Worm (Caenorhabditis elegans) whole organism, L2 larva: ENCODE measurements around the gene snx-17.

ENCODE experiments used
- C34F6.9 ChIP-seq: fragments of 150-350 bp; optimal IDR thresholded peaks from 2 replicates; lab custom pipeline; 2014; ENCODE audit warnings: missing biosample characterization, missing genetic modification characterization
- F13H6.1 ChIP-seq: sonication (generic microtip); optimal IDR thresholded peaks from 2 replicates; lab custom pipeline; 2016; ENCODE audit warnings: missing genetic modification characterization, missing compliant biosample characterization
- R02D3.7 ChIP-seq: fragments of 150-350 bp; optimal IDR thresholded peaks from 2 replicates; lab custom pipeline; 2014; ENCODE audit warnings: missing biosample characterization, missing genetic modification characterization
- Y55F3AM.14 ChIP-seq: fragments of 200-800 bp; sonication (Bioruptor generic); optimal IDR thresholded peaks from 2 replicates; lab custom pipeline; 2018; ENCODE audit warnings: mild to moderate bottlenecking, missing genetic modification characterization, missing compliant biosample characterization
- ZK546.5 ChIP-seq: sonication (generic microtip); optimal IDR thresholded peaks from 2 replicates; lab custom pipeline; 2017; ENCODE audit warnings: missing biosample characterization, missing genetic modification characterization
- alr-1 ChIP-seq: fragments of 150-350 bp; optimal IDR thresholded peaks from 2 replicates; lab custom pipeline; 2014; ENCODE audit warnings: missing biosample characterization, missing genetic modification characterization
- aly-2 ChIP-seq: fragments of 150-350 bp; optimal IDR thresholded peaks from 2 replicates; lab custom pipeline; 2014; ENCODE audit warnings: missing biosample characterization, missing genetic modification characterization
- ama-1 ChIP-seq: fragments of 150-350 bp; optimal IDR thresholded peaks from 2 replicates; lab custom pipeline; 2018; ENCODE audit warnings: inconsistent platforms
- blmp-1 ChIP-seq: sonication (generic microtip); optimal IDR thresholded peaks from 2 replicates; lab custom pipeline; 2017; ENCODE audit warnings: missing genetic modification characterization, mild to moderate bottlenecking, missing compliant biosample characterization, antibody characterized with exemption, moderate library complexity; ENCODE audit not compliant: insufficient read depth
- ceh-16 ChIP-seq: fragments of 150-350 bp; optimal IDR thresholded peaks from 2 replicates; lab custom pipeline; 2014; ENCODE audit warnings: missing biosample characterization, missing genetic modification characterization
- ceh-82 ChIP-seq: fragments of 150-350 bp; optimal IDR thresholded peaks from 2 replicates; lab custom pipeline; 2014; ENCODE audit warnings: missing biosample characterization, missing genetic modification characterization
- crh-2 ChIP-seq: sonication (generic microtip); optimal IDR thresholded peaks from 2 replicates; lab custom pipeline; 2017; ENCODE audit warnings: missing biosample characterization, missing genetic modification characterization
- dmd-4 ChIP-seq: sonication (generic microtip); optimal IDR thresholded peaks from 2 replicates; lab custom pipeline; 2017; ENCODE audit warnings: missing biosample characterization, missing genetic modification characterization
- egl-27 ChIP-seq: sonication (generic microtip); optimal IDR thresholded peaks from 3 replicates; lab custom pipeline; 2017; ENCODE audit warnings: missing biosample characterization, missing genetic modification reagents, missing genetic modification characterization
- elt-1 ChIP-seq: fragments of 150-350 bp; optimal IDR thresholded peaks from 2 replicates; lab custom pipeline; 2014; ENCODE audit warnings: missing biosample characterization, missing genetic modification characterization
- elt-3 ChIP-seq: sonication (generic microtip); optimal IDR thresholded peaks from 2 replicates; lab custom pipeline; 2017; ENCODE audit warnings: missing biosample characterization, missing genetic modification characterization
- fos-1 ChIP-seq: fragments of 150-350 bp; optimal IDR thresholded peaks from 2 replicates; lab custom pipeline; 2014; ENCODE audit warnings: missing biosample characterization, missing genetic modification characterization
- gmeb-1 ChIP-seq: fragments of 150-350 bp; optimal IDR thresholded peaks from 2 replicates; lab custom pipeline; 2014; ENCODE audit warnings: missing biosample characterization, missing genetic modification characterization
- lin-11 ChIP-seq: fragments of 150-350 bp; sonication (generic microtip); optimal IDR thresholded peaks from 2 replicates; lab custom pipeline; 2014; ENCODE audit warnings: missing biosample characterization, missing genetic modification characterization, inconsistent platforms, mixed read lengths
- lin-13 ChIP-seq: fragments of 150-350 bp; optimal IDR thresholded peaks from 2 replicates; lab custom pipeline; 2014; ENCODE audit warnings: missing biosample characterization, missing genetic modification reagents, missing genetic modification characterization
- lin-39 ChIP-seq: fragments of 150-350 bp; optimal IDR thresholded peaks from 2 replicates; lab custom pipeline; 2014; ENCODE audit warnings: missing biosample characterization, missing genetic modification reagents, missing genetic modification characterization
- lsy-2 ChIP-seq, 2 experiments: fragments of 150-350 bp in 1 of 2; sonication (generic microtip) in 1 of 2; optimal IDR thresholded peaks; 2 replicates each; lab custom pipeline; 2014 to 2017; ENCODE audit warnings: missing biosample characterization in 2 of 2, missing genetic modification characterization in 2 of 2
- mab-5 ChIP-seq: fragments of 150-350 bp; optimal IDR thresholded peaks from 2 replicates; lab custom pipeline; 2014; ENCODE audit warnings: missing biosample characterization, missing genetic modification characterization
- mbf-1 ChIP-seq: sonication (generic microtip); optimal IDR thresholded peaks from 2 replicates; lab custom pipeline; 2017; ENCODE audit warnings: missing biosample characterization, missing genetic modification characterization
- mdl-1 ChIP-seq, 2 experiments: fragments of 150-350 bp in 1 of 2; sonication (generic microtip) in 1 of 2; optimal IDR thresholded peaks; 2 replicates each; lab custom pipeline; 2017; ENCODE audit warnings: missing biosample characterization in 2 of 2, missing genetic modification characterization in 2 of 2
- nhr-10 ChIP-seq: sonication (generic microtip); optimal IDR thresholded peaks from 2 replicates; lab custom pipeline; 2017; ENCODE audit warnings: missing biosample characterization, missing genetic modification characterization
- nhr-11 ChIP-seq: fragments of 150-350 bp; optimal IDR thresholded peaks from 2 replicates; lab custom pipeline; 2014; ENCODE audit warnings: missing biosample characterization, missing genetic modification characterization
- nhr-12 ChIP-seq: fragments of 150-350 bp; optimal IDR thresholded peaks from 2 replicates; lab custom pipeline; 2014; ENCODE audit warnings: missing biosample characterization, missing genetic modification characterization
- nhr-129 ChIP-seq: fragments of 150-350 bp; optimal IDR thresholded peaks from 2 replicates; lab custom pipeline; 2014; ENCODE audit warnings: missing biosample characterization, missing genetic modification characterization
- nhr-21 ChIP-seq: fragments of 150-350 bp; optimal IDR thresholded peaks from 2 replicates; lab custom pipeline; 2014; ENCODE audit warnings: missing biosample characterization, missing genetic modification characterization
- nhr-23 ChIP-seq: fragments of 150-350 bp; optimal IDR thresholded peaks from 2 replicates; lab custom pipeline; 2014; ENCODE audit warnings: missing biosample characterization, missing genetic modification reagents, missing genetic modification characterization
- nhr-237 ChIP-seq: fragments of 150-350 bp; optimal IDR thresholded peaks from 2 replicates; lab custom pipeline; 2014; ENCODE audit warnings: missing biosample characterization, missing genetic modification characterization
- nhr-25 ChIP-seq: fragments of 150-350 bp; sonication (generic microtip); optimal IDR thresholded peaks from 3 replicates; lab custom pipeline; 2014; ENCODE audit warnings: missing biosample characterization, missing genetic modification characterization
- nhr-6 ChIP-seq: fragments of 150-350 bp; optimal IDR thresholded peaks from 2 replicates; lab custom pipeline; 2014; ENCODE audit warnings: missing biosample characterization, missing genetic modification characterization
- nhr-77 ChIP-seq: fragments of 150-350 bp; optimal IDR thresholded peaks from 2 replicates; lab custom pipeline; 2014; ENCODE audit warnings: missing biosample characterization, missing genetic modification characterization
- peb-1 ChIP-seq: fragments of 150-350 bp; optimal IDR thresholded peaks from 2 replicates; lab custom pipeline; 2014; ENCODE audit warnings: missing biosample characterization, missing genetic modification characterization
- sem-4 ChIP-seq: fragments of 150-350 bp; optimal IDR thresholded peaks from 2 replicates; lab custom pipeline; 2014; ENCODE audit warnings: missing biosample characterization, missing genetic modification reagents, missing genetic modification characterization
- skn-1 ChIP-seq: sonication (generic microtip); optimal IDR thresholded peaks from 2 replicates; lab custom pipeline; 2017; ENCODE audit warnings: missing biosample characterization, missing genetic modification characterization
- sma-3 ChIP-seq: sonication (generic microtip); optimal IDR thresholded peaks from 2 replicates; lab custom pipeline; 2016; ENCODE audit warnings: missing genetic modification reagents, missing genetic modification characterization, missing compliant biosample characterization
- sma-9 ChIP-seq, 2 experiments: fragments of 150-350 bp in 1 of 2; sonication (generic microtip) in 1 of 2; optimal IDR thresholded peaks; 2 replicates each; lab custom pipeline; 2014 to 2016; ENCODE audit warnings: missing genetic modification characterization in 2 of 2, mild to moderate bottlenecking in 1 of 2, missing biosample characterization in 1 of 2, missing compliant biosample characterization in 1 of 2, missing genetic modification reagents in 1 of 2, moderate library complexity in 1 of 2
- snpc-4 ChIP-seq: fragments of 150-350 bp; optimal IDR thresholded peaks from 2 replicates; lab custom pipeline; 2014; ENCODE audit warnings: missing biosample characterization, missing genetic modification characterization
- unc-39 ChIP-seq: fragments of 150-350 bp; optimal IDR thresholded peaks from 2 replicates; lab custom pipeline; 2014; ENCODE audit warnings: missing biosample characterization, missing genetic modification characterization
- unc-55 ChIP-seq: fragments of 150-350 bp; sonication (generic microtip); optimal IDR thresholded peaks from 3 replicates; lab custom pipeline; 2014; ENCODE audit warnings: missing biosample characterization, missing genetic modification reagents, missing genetic modification characterization
- unc-62 ChIP-seq: fragments of 150-350 bp; optimal IDR thresholded peaks from 2 replicates; lab custom pipeline; 2014; ENCODE audit warnings: missing biosample characterization, missing genetic modification reagents, missing genetic modification characterization
- zag-1 ChIP-seq: fragments of 150-350 bp; optimal IDR thresholded peaks from 2 replicates; lab custom pipeline; 2014; ENCODE audit warnings: missing biosample characterization, missing genetic modification characterization
- ztf-1 ChIP-seq: fragments of 200-800 bp; sonication (Bioruptor generic); conservative IDR thresholded peaks from 2 replicates; pipeline ENCODE4 v1.3.6; 2022; ENCODE audit warnings: missing genetic modification characterization, missing compliant biosample characterization
- ztf-11 ChIP-seq: sonication (generic microtip); optimal IDR thresholded peaks from 2 replicates; lab custom pipeline; 2017; ENCODE audit warnings: missing biosample characterization, missing genetic modification characterization
- ztf-4 ChIP-seq: fragments of 150-350 bp; optimal IDR thresholded peaks from 2 replicates; lab custom pipeline; 2014; ENCODE audit warnings: missing biosample characterization, missing genetic modification characterization

Gene snx-17

DNA sequence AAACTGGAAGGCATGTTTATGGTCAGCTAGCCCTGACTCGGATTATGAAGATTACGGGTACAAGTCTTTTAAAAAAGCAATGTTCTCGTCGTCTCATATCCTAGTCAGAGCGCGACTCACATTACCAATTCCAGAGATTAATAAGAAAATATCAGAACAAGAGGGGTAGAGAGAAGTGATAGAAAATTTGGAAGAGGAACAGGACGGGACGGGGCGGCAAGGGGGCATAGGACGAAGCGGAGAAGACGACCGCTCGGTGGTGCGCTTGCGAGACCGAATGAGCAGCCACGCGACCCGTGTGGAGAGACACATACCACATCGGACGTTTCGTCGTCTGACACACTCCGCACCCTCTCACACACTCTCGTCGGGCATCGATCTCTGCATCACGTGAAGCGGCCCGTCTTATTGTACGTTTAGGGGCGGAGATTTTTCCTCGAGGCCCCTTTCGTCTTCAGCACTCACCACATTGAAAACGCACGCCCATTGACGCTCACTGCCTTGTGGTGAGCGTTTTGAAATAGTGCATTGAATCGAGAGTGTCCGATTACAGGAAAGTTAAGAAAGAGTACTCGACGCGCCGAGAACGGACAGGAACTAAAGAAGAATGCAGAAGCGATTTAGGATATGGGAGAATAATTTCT, 23.0 kb upstream of the snx-17 start:
- peak; percentile 98 for TF ChIP-seq F13H6.1
- peak; percentile 95 for TF ChIP-seq mab-5 (tag; lab: Kevin White, UChicago)
- TF ChIP-seq dmd-4 (tag; lab: Kevin White, UChicago) = no peak
- TF ChIP-seq mdl-1 (tag; optimal IDR thresholded peaks at IDR 0.05; lab: Kevin White, UChicago) = peak; percentile 93 to 99
- TF ChIP-seq peb-1 = no peak
- TF ChIP-seq ztf-11 (tag; lab: Kevin White, UChicago) = no peak
- TF ChIP-seq sma-3 (GFP tag; lab: Kevin White, UChicago) = peak; percentile 92
- peak; percentile 97 for TF ChIP-seq ama-1 (lab: Kevin White, UChicago)
- no peak for TF ChIP-seq R02D3.7
- peak; percentile 76 for TF ChIP-seq lin-39
- no peak for TF ChIP-seq nhr-23 (tag; lab: Kevin White, UChicago)
- peak; percentile 96 for TF ChIP-seq nhr-25 (tag; lab: Kevin White, UChicago)
- TF ChIP-seq C34F6.9 (tag; lab: Kevin White, UChicago) = peak; percentile 97
- TF ChIP-seq nhr-10 (tag; lab: Kevin White, UChicago) = peak; percentile 77
- TF ChIP-seq sma-9 (GFP tag; optimal IDR thresholded peaks at IDR 0.05; lab: Kevin White, UChicago) = peak; percentile 95
- no peak for TF ChIP-seq sma-9 (tag; optimal IDR thresholded peaks at IDR 0.05; lab: Kevin White, UChicago)
- TF ChIP-seq elt-3 (tag; lab: Kevin White, UChicago) = no peak
- TF ChIP-seq gmeb-1 (tag; lab: Kevin White, UChicago) = peak; percentile 81
- peak; percentile 77 for TF ChIP-seq unc-62
- TF ChIP-seq mbf-1 (tag; lab: Kevin White, UChicago) = no peak
- TF ChIP-seq nhr-237 (tag; lab: Kevin White, UChicago) = no peak
- TF ChIP-seq nhr-12 (tag; lab: Kevin White, UChicago) = no peak
- peak; percentile 86 for TF ChIP-seq lin-11 (tag; lab: Kevin White, UChicago)
- peak; percentile 2 for TF ChIP-seq nhr-77 (tag; lab: Kevin White, UChicago)
- peak; percentile 84 for TF ChIP-seq ceh-16 (tag; lab: Kevin White, UChicago)
- peak; percentile 66 for TF ChIP-seq snpc-4
- TF ChIP-seq fos-1 = peak; percentile 95
- TF ChIP-seq nhr-6 (tag; lab: Kevin White, UChicago) = peak; percentile 90
- TF ChIP-seq unc-55 = peak; percentile 92
- peak; percentile 12 for TF ChIP-seq elt-1 (tag; lab: Kevin White, UChicago)
- peak; percentile 79 for TF ChIP-seq Y55F3AM.14
- TF ChIP-seq lin-13 = peak; percentile 92
- TF ChIP-seq ztf-4 (tag; lab: Kevin White, UChicago) = peak; percentile 92
- peak; percentile 96 for TF ChIP-seq crh-2
- peak; percentile 95 for TF ChIP-seq unc-39 (tag; lab: Kevin White, UChicago)
- TF ChIP-seq ceh-82 (tag; lab: Kevin White, UChicago) = peak; percentile 80
- TF ChIP-seq nhr-21 (tag; lab: Kevin White, UChicago) = peak; percentile 96
- peak; percentile 97 for TF ChIP-seq nhr-129 (tag; lab: Kevin White, UChicago)
- TF ChIP-seq blmp-1 (tag; lab: Kevin White, UChicago) = peak; percentile 87
- TF ChIP-seq nhr-11 (tag; lab: Kevin White, UChicago) = peak; percentile 62
- peak; percentile 92 for TF ChIP-seq alr-1 (tag; lab: Kevin White, UChicago)
- peak; percentile 95 for TF ChIP-seq zag-1 (tag; lab: Kevin White, UChicago)
- peak; percentile 96 for TF ChIP-seq sem-4 (tag; lab: Kevin White, UChicago)
- no peak for TF ChIP-seq ZK546.5
- peak; percentile 78 to 92 for TF ChIP-seq lsy-2 (tag; optimal IDR thresholded peaks at IDR 0.05; lab: Kevin White, UChicago)
- no peak for TF ChIP-seq aly-2 (tag; lab: Kevin White, UChicago)
- TF ChIP-seq egl-27 (tag; lab: Kevin White, UChicago) = peak; percentile 97
- no peak for TF ChIP-seq ztf-1 (GFP tag; lab: Robert Waterston, UW)
- no peak for TF ChIP-seq skn-1
